Fruit fly (Drosophila melanogaster): Measurements from ENCODE around the gene HP1b.

dm6 chrX:9063425-9063824 is 17.4 kb upstream of the HP1b start:
- TF ChIP-seq CG4318 (GFP tag; optimal IDR thresholded peaks at IDR 0.05) (no peak), OdsH (GFP tag; optimal IDR thresholded peaks at IDR 0.05) (no peak), Eip78C (GFP tag) (no peak), Gug (GFP tag; IDR thresholded peaks at IDR 0.05) (no peak), fkh (GFP tag; optimal IDR thresholded peaks at IDR 0.05) (no peak), CG8119 (GFP tag; IDR thresholded peaks at IDR 0.05) (peak; percentile 62), CG8319 (GFP tag; optimal IDR thresholded peaks at IDR 0.05) (no peak), spab (GFP tag; optimal IDR thresholded peaks at IDR 0.05) (no peak), CG11762 (GFP tag; optimal IDR thresholded peaks at IDR 0.05; ENCODE audit: insufficient read depth) (no peak), topi (GFP tag; optimal IDR thresholded peaks at IDR 0.05) (no peak), Ets21C (GFP tag; optimal IDR thresholded peaks at IDR 0.05) (no peak)
